Fruit fly (Drosophila melanogaster) whole organism, wandering third instar larva: ENCODE results near the gene Cdc37.

Source experiments
- Abd-B ChIP-seq: fragments of >200 bp; optimal IDR thresholded peaks from 2 replicates; lab custom pipeline; 2017; ENCODE audit warnings: missing biosample characterization, missing genetic modification characterization
- CG32264 ChIP-seq: fragments of 200-800 bp; sonication (Bioruptor generic); optimal IDR thresholded peaks from 2 replicates; lab custom pipeline; 2016; ENCODE audit warnings: missing biosample characterization, missing genetic modification characterization
- CG9705 ChIP-seq: fragments of 200-800 bp; sonication (Bioruptor generic); optimal IDR thresholded peaks from 2 replicates; lab custom pipeline; 2018; ENCODE audit warnings: missing biosample characterization, mild to moderate bottlenecking, missing genetic modification characterization
- CrebA ChIP-seq: fragments of 200-800 bp; sonication (Bioruptor generic); optimal IDR thresholded peaks from 2 replicates; lab custom pipeline; 2016; ENCODE audit warnings: missing biosample characterization, mild to moderate bottlenecking, missing genetic modification characterization, borderline replicate concordance
- Dfd ChIP-seq: fragments of >200 bp; optimal IDR thresholded peaks from 2 replicates; lab custom pipeline; 2017; ENCODE audit warnings: missing biosample characterization, missing genetic modification characterization
- Dif ChIP-seq: fragments of 200-275, 200-300 bp; sonication (Bioruptor generic); optimal IDR thresholded peaks from 2 replicates; lab custom pipeline; 2018; ENCODE audit warnings: missing biosample characterization, missing genetic modification characterization; ENCODE audit not compliant: partially characterized antibody
- GATAd ChIP-seq: sonication (Bioruptor generic); optimal IDR thresholded peaks from 2 replicates; lab custom pipeline; 2016; ENCODE audit warnings: missing biosample characterization, missing genetic modification characterization
- HLH106 ChIP-seq: fragments of 200-800 bp; optimal IDR thresholded peaks from 3 replicates; lab custom pipeline; 2019; ENCODE audit warnings: missing biosample characterization, mild to moderate bottlenecking, missing genetic modification characterization, moderate library complexity
- Hr78 ChIP-seq: fragments of >200 bp; optimal IDR thresholded peaks from 2 replicates; lab custom pipeline; 2017; ENCODE audit warnings: missing biosample characterization, missing genetic modification characterization
- Hr83 ChIP-seq: fragments of 200-300 bp; sonication (Bioruptor generic); optimal IDR thresholded peaks from 2 replicates; lab custom pipeline; 2016; ENCODE audit warnings: missing biosample characterization, mild to moderate bottlenecking, missing genetic modification characterization, moderate library complexity; ENCODE audit not compliant: poor library complexity, severe bottlenecking
- Jra ChIP-seq: sonication (Bioruptor generic); optimal IDR thresholded peaks from 2 replicates; lab custom pipeline; 2016; ENCODE audit warnings: missing biosample characterization, missing genetic modification characterization
- Mio ChIP-seq: sonication (Bioruptor generic); optimal IDR thresholded peaks from 2 replicates; lab custom pipeline; 2016; ENCODE audit warnings: missing biosample characterization, missing genetic modification characterization
- Myc ChIP-seq: fragments of >200 bp; optimal IDR thresholded peaks from 2 replicates; lab custom pipeline; 2017
- N ChIP-seq: fragments of >200 bp; optimal IDR thresholded peaks from 2 replicates; lab custom pipeline; 2018; ENCODE audit warnings: missing biosample characterization, missing external identifiers, missing genetic modification characterization
- OdsH ChIP-seq: fragments of 200-800 bp; sonication (Bioruptor generic); optimal IDR thresholded peaks from 2 replicates; lab custom pipeline; 2016; ENCODE audit warnings: missing biosample characterization, mild to moderate bottlenecking, missing genetic modification characterization
- Rel ChIP-seq, 2 experiments: fragments of 200-800 bp; sonication (Bioruptor generic) in 1 of 2; optimal IDR thresholded peaks; 2 replicates in 1 of 2; 3 replicates in 1 of 2; lab custom pipeline; 2016 to 2019; ENCODE audit warnings: mild to moderate bottlenecking in 2 of 2, missing biosample characterization in 2 of 2, missing genetic modification characterization in 2 of 2, moderate library complexity in 1 of 2
- Sp1 ChIP-seq: fragments of 200-800 bp; sonication (Bioruptor generic); optimal IDR thresholded peaks from 3 replicates; lab custom pipeline; 2019; ENCODE audit warnings: missing biosample characterization, mild to moderate bottlenecking, missing genetic modification characterization, moderate library complexity
- Vsx2 ChIP-seq: fragments of 200-300, 225-300 bp; sonication (Bioruptor generic); optimal IDR thresholded peaks from 2 replicates; lab custom pipeline; 2018; ENCODE audit warnings: missing biosample characterization, missing genetic modification characterization; ENCODE audit not compliant: partially characterized antibody
- br ChIP-seq: fragments of 200-800 bp; sonication (Bioruptor generic); optimal IDR thresholded peaks from 2 replicates; lab custom pipeline; 2016; ENCODE audit warnings: missing biosample characterization, missing genetic modification characterization
- brk ChIP-seq: fragments of 200-800 bp; sonication (Bioruptor generic); optimal IDR thresholded peaks from 2 replicates; lab custom pipeline; 2016; ENCODE audit warnings: missing biosample characterization, mild to moderate bottlenecking, missing genetic modification characterization
- dl ChIP-seq, 2 experiments: fragments of 175-275, 200-275 bp in 1 of 2; fragments of 200-275 bp in 1 of 2; sonication (Bioruptor generic); optimal IDR thresholded peaks; lab custom pipeline; 2018; ENCODE audit warnings: mild to moderate bottlenecking in 2 of 2, missing biosample characterization in 2 of 2, missing genetic modification characterization in 2 of 2, moderate library complexity in 2 of 2; ENCODE audit not compliant: partially characterized antibody in 2 of 2, insufficient read depth in 1 of 2
- dmrt93B ChIP-seq: fragments of 200-800 bp; sonication (Bioruptor generic); optimal IDR thresholded peaks from 2 replicates; lab custom pipeline; 2018; ENCODE audit warnings: missing biosample characterization, mild to moderate bottlenecking, missing genetic modification characterization
- dsf ChIP-seq: sonication (Bioruptor generic); optimal IDR thresholded peaks from 2 replicates; lab custom pipeline; 2016; ENCODE audit warnings: missing biosample characterization, missing genetic modification characterization, borderline replicate concordance
- ey ChIP-seq: fragments of 200-800 bp; sonication (Bioruptor generic); optimal IDR thresholded peaks from 2 replicates; lab custom pipeline; 2016; ENCODE audit warnings: missing biosample characterization, missing genetic modification characterization
- foxo ChIP-seq, 2 experiments: fragments of 200-800 bp; sonication (Bioruptor generic); optimal IDR thresholded peaks; 2 replicates in 1 of 2; 3 replicates in 1 of 2; lab custom pipeline; 2016 to 2017; ENCODE audit warnings: missing biosample characterization in 2 of 2, missing genetic modification characterization in 2 of 2
- fru ChIP-seq: fragments of 200-800 bp; sonication (Bioruptor generic); optimal IDR thresholded peaks from 3 replicates; lab custom pipeline; 2016; ENCODE audit warnings: missing biosample characterization, mild to moderate bottlenecking, missing genetic modification characterization
- h ChIP-seq: fragments of 200-800 bp; sonication (Bioruptor generic); optimal IDR thresholded peaks from 3 replicates; lab custom pipeline; 2016; ENCODE audit warnings: missing biosample characterization, mild to moderate bottlenecking, missing genetic modification characterization
- jim ChIP-seq: fragments of 175-275, 200-325 bp; sonication (Bioruptor generic); optimal IDR thresholded peaks from 2 replicates; lab custom pipeline; 2016; ENCODE audit warnings: missing biosample characterization, mild to moderate bottlenecking, missing genetic modification characterization
- lola ChIP-seq: fragments of >200 bp; optimal IDR thresholded peaks from 2 replicates; lab custom pipeline; 2017; ENCODE audit warnings: missing biosample characterization, missing genetic modification characterization
- pan ChIP-seq: fragments of >200 bp; optimal IDR thresholded peaks from 2 replicates; lab custom pipeline; 2017
- psq ChIP-seq: fragments of 200-800 bp; sonication (Bioruptor generic); optimal IDR thresholded peaks from 3 replicates; lab custom pipeline; 2017; ENCODE audit warnings: missing biosample characterization, mild to moderate bottlenecking, missing genetic modification characterization, moderate library complexity
- rgr ChIP-seq: fragments of 200-800 bp; sonication (Bioruptor generic); optimal IDR thresholded peaks from 3 replicates; lab custom pipeline; 2016; ENCODE audit warnings: missing biosample characterization, mild to moderate bottlenecking, missing genetic modification characterization
- sage ChIP-seq: fragments of 200-800 bp; sonication (Bioruptor generic); optimal IDR thresholded peaks from 2 replicates; lab custom pipeline; 2016; ENCODE audit warnings: missing biosample characterization, mild to moderate bottlenecking, missing genetic modification characterization
- sv ChIP-seq: fragments of 200-800 bp; sonication (Bioruptor generic); optimal IDR thresholded peaks from 3 replicates; lab custom pipeline; 2016; ENCODE audit warnings: missing biosample characterization, missing genetic modification characterization
- tai ChIP-seq: sonication (Bioruptor generic); optimal IDR thresholded peaks from 2 replicates; lab custom pipeline; 2016; ENCODE audit warnings: missing biosample characterization, missing genetic modification characterization
- usp ChIP-seq: fragments of >200 bp; optimal IDR thresholded peaks from 2 replicates; lab custom pipeline; 2017; ENCODE audit warnings: missing biosample characterization, missing genetic modification characterization
- woc ChIP-seq: sonication (Bioruptor generic); optimal IDR thresholded peaks from 2 replicates; lab custom pipeline; 2016; ENCODE audit warnings: missing biosample characterization, mild to moderate bottlenecking, missing genetic modification characterization

Cdc37 gene

dm6 chr3L:1798649-1799048 lies 3.5 kb downstream of the Cdc37 start, which contains the start of gene Patj (continued):
- TF ChIP-seq Dif (GFP tag; lab: Kevin White, UChicago) = no peak
- TF ChIP-seq, all 38 proteins: peak for 0

dm6 chr3L:1802802-1803201 lies 7.6 kb downstream of the Cdc37 start, which contains the start of the genes JTBR and CG42676:
TSS of gene JTBR (minus strand) at chr3L:1802856.
TSS of gene CG42676 (plus strand) at chr3L:1803107.
- TF ChIP-seq HLH106 (tag; lab: Kevin White, UChicago) = peak; percentile 6
- TF ChIP-seq dmrt93B (GFP tag; lab: Kevin White, UChicago) = no peak
- TF ChIP-seq Rel (GFP tag; optimal IDR thresholded peaks at IDR 0.05; lab: Kevin White, UChicago) = no peak
- peak; percentile 64 for TF ChIP-seq Rel (tag; optimal IDR thresholded peaks at IDR 0.05; lab: Kevin White, UChicago)
- TF ChIP-seq psq (GFP tag; lab: Kevin White, UChicago) = peak; percentile 99

dm6 chr3L:1808631-1809030 lies 13.4 kb downstream of the Cdc37 start:
- TF ChIP-seq HLH106 (tag; lab: Kevin White, UChicago) (peak; percentile 52), N (GFP tag; lab: Kevin White, UChicago) (no peak), woc (GFP tag; lab: Kevin White, UChicago) (peak; percentile 34), foxo (GFP tag; optimal IDR thresholded peaks at IDR 0.05; lab: Kevin White, UChicago) (peak in 1 of 2 experiments; percentile 71), CG9705 (no peak), psq (GFP tag; lab: Kevin White, UChicago) (peak; percentile 34), lola (GFP tag; lab: Kevin White, UChicago) (no peak), Dfd (GFP tag; lab: Kevin White, UChicago) (no peak), pan (lab: Kevin White, UChicago) (no peak), OdsH (GFP tag; lab: Kevin White, UChicago) (peak; percentile 43), Vsx2 (no peak), Mio (no peak), Hr83 (GFP tag; lab: Kevin White, UChicago) (no peak), Sp1 (GFP tag; lab: Kevin White, UChicago) (peak; percentile 34), brk (GFP tag; lab: Kevin White, UChicago) (no peak), rgr (peak; percentile 70), sv (GFP tag; lab: Kevin White, UChicago) (peak; percentile 90), br (GFP tag; lab: Kevin White, UChicago) (peak; percentile 71), GATAd (GFP tag; lab: Kevin White, UChicago) (no peak), jim (GFP tag; lab: Kevin White, UChicago) (no peak), Myc (lab: Kevin White, UChicago) (no peak), fru (GFP tag; lab: Kevin White, UChicago) (no peak), usp (no peak), Jra (no peak), CG32264 (GFP tag; lab: Kevin White, UChicago) (no peak), ey (GFP tag; lab: Kevin White, UChicago) (peak; percentile 52), Abd-B (GFP tag; lab: Kevin White, UChicago) (no peak), Hr78 (no peak), dsf (GFP tag; lab: Kevin White, UChicago) (no peak), Dif (GFP tag; lab: Kevin White, UChicago) (no peak), h (GFP tag; lab: Kevin White, UChicago) (peak; percentile 77), dl (GFP tag; optimal IDR thresholded peaks at IDR 0.05; lab: Kevin White, UChicago; ENCODE audit: insufficient read depth in 1 of 2, partially characterized antibody in 2 of 2) (no peak), dmrt93B (GFP tag; lab: Kevin White, UChicago) (no peak), CrebA (no peak), tai (GFP tag; lab: Kevin White, UChicago) (no peak)
- TF ChIP-seq, all 38 proteins: peak for 11

- TF ChIP-seq HLH106 (tag; lab: Kevin White, UChicago) = no peak
- TF ChIP-seq CG32264 (GFP tag; lab: Kevin White, UChicago) = no peak
- no peak for TF ChIP-seq OdsH (GFP tag; lab: Kevin White, UChicago)
- TF ChIP-seq sage (GFP tag; lab: Kevin White, UChicago) = peak; percentile 20
- no peak for TF ChIP-seq CG9705
- TF ChIP-seq Myc (lab: Kevin White, UChicago) = no peak
- TF ChIP-seq sv (GFP tag; lab: Kevin White, UChicago) = no peak
- TF ChIP-seq br (GFP tag; lab: Kevin White, UChicago) = no peak
- TF ChIP-seq dl (GFP tag; optimal IDR thresholded peaks at IDR 0.05; lab: Kevin White, UChicago; ENCODE audit: insufficient read depth in 1 of 2, partially characterized antibody in 2 of 2) = no peak
- no peak for TF ChIP-seq Dif (GFP tag; lab: Kevin White, UChicago)
- TF ChIP-seq Jra = no peak
- no peak for TF ChIP-seq jim (GFP tag; lab: Kevin White, UChicago)
- TF ChIP-seq Sp1 (GFP tag; lab: Kevin White, UChicago) = peak; percentile 33
- TF ChIP-seq foxo (GFP tag; optimal IDR thresholded peaks at IDR 0.05; lab: Kevin White, UChicago) = no peak
- TF ChIP-seq pan (lab: Kevin White, UChicago) = no peak
- no peak for TF ChIP-seq Vsx2
- TF ChIP-seq Abd-B (GFP tag; lab: Kevin White, UChicago) = no peak
- no peak for TF ChIP-seq tai (GFP tag; lab: Kevin White, UChicago)
- no peak for TF ChIP-seq dsf (GFP tag; lab: Kevin White, UChicago)
- TF ChIP-seq CrebA = no peak
- no peak for TF ChIP-seq psq (GFP tag; lab: Kevin White, UChicago)
- TF ChIP-seq dmrt93B (GFP tag; lab: Kevin White, UChicago) = no peak
- TF ChIP-seq h (GFP tag; lab: Kevin White, UChicago) = peak; percentile 40
These were observed 15.1 kb downstream of the Cdc37 start, which contains the start of gene GV1 for dm6 chr3L:1810288-1810687. TSS of gene GV1 (plus strand) at chr3L:1810588.
